Worm (Caenorhabditis elegans) whole organism, young adult: ENCODE results near the gene cnc-1.

ENCODE experiments used
- B0019.2 ChIP-seq: fragments of 200-800 bp; sonication (Bioruptor generic); conservative IDR thresholded peaks from 2 replicates; pipeline ENCODE4 v1.3.6; 2022; ENCODE audit warnings: missing genetic modification reagents, missing genetic modification characterization, missing compliant biosample characterization
- B0336.3 ChIP-seq: fragments of 200-800 bp; sonication (Bioruptor generic); IDR thresholded peaks from 2 replicates; pipeline ENCODE4 v1.3.6; 2022; ENCODE audit warnings: missing genetic modification characterization, missing compliant biosample characterization
- F10E7.11 ChIP-seq: sonication (generic microtip); optimal IDR thresholded peaks from 2 replicates; lab custom pipeline; 2017; ENCODE audit warnings: mild to moderate bottlenecking, missing genetic modification characterization, moderate library complexity, missing compliant biosample characterization
- F52B5.7 ChIP-seq: sonication (generic microtip); optimal IDR thresholded peaks from 2 replicates; lab custom pipeline; 2016; ENCODE audit warnings: mild to moderate bottlenecking, missing genetic modification characterization, missing compliant biosample characterization
- T26A5.8 ChIP-seq: sonication (generic microtip); optimal IDR thresholded peaks from 2 replicates; lab custom pipeline; 2016; ENCODE audit warnings: missing genetic modification characterization, missing compliant biosample characterization
- Y53F4B.3 ChIP-seq: fragments of 200-800 bp; sonication (Bioruptor generic); IDR thresholded peaks from 2 replicates; pipeline ENCODE4 v1.3.6; 2022; ENCODE audit warnings: missing genetic modification reagents, missing genetic modification characterization, missing compliant biosample characterization
- Y67H2A.10 ChIP-seq: fragments of 200-800 bp; sonication (Bioruptor generic); conservative IDR thresholded peaks from 2 replicates; pipeline ENCODE4 v1.3.6; 2022; ENCODE audit warnings: missing genetic modification reagents, missing genetic modification characterization, missing compliant biosample characterization
- Y95B8A.8 ChIP-seq: fragments of 200-800 bp; sonication (Bioruptor generic); IDR thresholded peaks from 2 replicates; pipeline ENCODE4 v1.3.6; 2022; ENCODE audit warnings: missing genetic modification reagents, missing genetic modification characterization, missing compliant biosample characterization
- ZK185.1 ChIP-seq: sonication (generic microtip); optimal IDR thresholded peaks from 2 replicates; lab custom pipeline; 2016; ENCODE audit warnings: mild to moderate bottlenecking, missing genetic modification characterization, missing compliant biosample characterization; ENCODE audit not compliant: poor library complexity, severe bottlenecking
- ama-1 ChIP-seq, 3 experiments: fragments of 150-350 bp in 1 of 3; sonication (generic microtip) in 2 of 3; optimal IDR thresholded peaks; 2 replicates each; lab custom pipeline; 2014 to 2018; ENCODE audit warnings: missing biosample characterization in 2 of 3, missing genetic modification characterization in 2 of 3, missing genetic modification reagents in 2 of 3
- bed-1 ChIP-seq: fragments of 200-800 bp; sonication (Bioruptor generic); IDR thresholded peaks from 2 replicates; pipeline ENCODE4 v1.3.6; 2022; ENCODE audit warnings: missing genetic modification reagents, missing genetic modification characterization, missing compliant biosample characterization
- ceh-100 ChIP-seq: fragments of 200-800 bp; sonication (Bioruptor generic); IDR thresholded peaks from 2 replicates; pipeline ENCODE4 v1.3.6; 2022; ENCODE audit warnings: missing genetic modification reagents, missing genetic modification characterization, missing compliant biosample characterization
- ceh-27 ChIP-seq: fragments of 200-800 bp; sonication (Bioruptor generic); optimal IDR thresholded peaks from 2 replicates; lab custom pipeline; 2018; ENCODE audit warnings: mild to moderate bottlenecking, missing genetic modification characterization, moderate library complexity, missing compliant biosample characterization
- ceh-79 ChIP-seq: sonication (generic microtip); optimal IDR thresholded peaks from 2 replicates; lab custom pipeline; 2017; ENCODE audit warnings: mild to moderate bottlenecking, missing genetic modification characterization, missing compliant biosample characterization
- ceh-91 ChIP-seq: fragments of 200-800 bp; sonication (Bioruptor generic); IDR thresholded peaks from 2 replicates; pipeline ENCODE4 v1.3.6; 2022; ENCODE audit warnings: missing genetic modification reagents, missing genetic modification characterization, missing compliant biosample characterization
- chd-7 ChIP-seq: sonication (generic microtip); optimal IDR thresholded peaks from 2 replicates; lab custom pipeline; 2016; ENCODE audit warnings: mild to moderate bottlenecking, missing genetic modification characterization, moderate library complexity, missing compliant biosample characterization
- dox-1 ChIP-seq: fragments of 200-800 bp; sonication (Bioruptor generic); IDR thresholded peaks from 2 replicates; pipeline ENCODE4 v1.3.6; 2022; ENCODE audit warnings: missing genetic modification reagents, missing genetic modification characterization, missing compliant biosample characterization
- dpff-1 ChIP-seq: sonication (generic microtip); optimal IDR thresholded peaks from 2 replicates; lab custom pipeline; 2017; ENCODE audit warnings: mild to moderate bottlenecking, missing genetic modification characterization, missing compliant biosample characterization
- efl-1 ChIP-seq: fragments of 150-350 bp; optimal IDR thresholded peaks from 2 replicates; lab custom pipeline; 2014; ENCODE audit warnings: missing biosample characterization, missing genetic modification reagents, missing genetic modification characterization
- hlh-26 ChIP-seq: fragments of 200-800 bp; sonication (Bioruptor generic); conservative IDR thresholded peaks from 2 replicates; pipeline ENCODE4 v1.3.6; 2022; ENCODE audit warnings: missing genetic modification reagents, missing genetic modification characterization, missing compliant biosample characterization
- let-607 ChIP-seq, 2 experiments: fragments of 200-800 bp in 1 of 2; sonication (Bioruptor generic) in 1 of 2; sonication (generic microtip) in 1 of 2; optimal IDR thresholded peaks; 2 replicates each; lab custom pipeline; 2016 to 2018; ENCODE audit warnings: mild to moderate bottlenecking in 2 of 2, missing compliant biosample characterization in 2 of 2, missing genetic modification characterization in 2 of 2, moderate library complexity in 2 of 2, missing genotype in 1 of 2
- lin-35 ChIP-seq, 3 experiments: fragments of 150-350 bp in 2 of 3; sonication (generic microtip) in 1 of 3; optimal IDR thresholded peaks; 2 replicates each; lab custom pipeline; 2014 to 2018; ENCODE audit warnings: missing biosample characterization in 3 of 3, missing genetic modification characterization in 3 of 3, missing genetic modification reagents in 3 of 3
- lin-54 ChIP-seq: fragments of 200-800 bp; sonication (Bioruptor generic); optimal IDR thresholded peaks from 2 replicates; lab custom pipeline; 2018; ENCODE audit warnings: mild to moderate bottlenecking, missing genetic modification characterization, missing compliant biosample characterization
- lir-1 ChIP-seq: fragments of 200-800 bp; sonication (Bioruptor generic); conservative IDR thresholded peaks from 2 replicates; pipeline ENCODE4 v1.3.6; 2022; ENCODE audit warnings: missing genetic modification reagents, missing genetic modification characterization, missing compliant biosample characterization
- madf-10 ChIP-seq: sonication (generic microtip); optimal IDR thresholded peaks from 2 replicates; lab custom pipeline; 2016; ENCODE audit warnings: mild to moderate bottlenecking, missing genetic modification characterization, missing compliant biosample characterization
- mxl-1 ChIP-seq: sonication (generic microtip); optimal IDR thresholded peaks from 2 replicates; lab custom pipeline; 2016; ENCODE audit warnings: missing genetic modification characterization, missing compliant biosample characterization
- nhr-179 ChIP-seq: sonication (generic microtip); optimal IDR thresholded peaks from 2 replicates; lab custom pipeline; 2016; ENCODE audit warnings: mild to moderate bottlenecking, missing genetic modification characterization, missing compliant biosample characterization
- nhr-80 ChIP-seq: sonication (generic microtip); optimal IDR thresholded peaks from 2 replicates; lab custom pipeline; 2016; ENCODE audit warnings: missing genetic modification characterization, missing compliant biosample characterization
- nhr-90 ChIP-seq: sonication (generic microtip); optimal IDR thresholded peaks from 2 replicates; lab custom pipeline; 2016; ENCODE audit warnings: missing genotype, mild to moderate bottlenecking, missing genetic modification characterization, missing compliant biosample characterization
- pha-4 ChIP-seq: fragments of 150-350 bp; sonication (generic microtip); optimal IDR thresholded peaks from 2 replicates; lab custom pipeline; 2014; ENCODE audit warnings: missing biosample characterization, missing genetic modification reagents, missing genetic modification characterization
- rcor-1 ChIP-seq: fragments of 200-800 bp; sonication (Bioruptor generic); IDR thresholded peaks from 2 replicates; pipeline ENCODE4 v1.3.6; 2022; ENCODE audit warnings: missing genetic modification reagents, missing genetic modification characterization, missing compliant biosample characterization
- rec-8 ChIP-seq, 2 experiments: sonication (generic microtip); optimal IDR thresholded peaks; 2 replicates each; lab custom pipeline; 2016; ENCODE audit warnings: mild to moderate bottlenecking in 2 of 2, missing genetic modification characterization in 2 of 2, missing genetic modification reagents in 2 of 2, missing genotype in 2 of 2, missing biosample characterization in 1 of 2, missing compliant biosample characterization in 1 of 2, moderate library complexity in 1 of 2
- sdz-38 ChIP-seq: sonication (generic microtip); optimal IDR thresholded peaks from 2 replicates; lab custom pipeline; 2016; ENCODE audit warnings: missing genotype, missing genetic modification characterization, missing compliant biosample characterization
- snpc-3.4 ChIP-seq: sonication (generic microtip); optimal IDR thresholded peaks from 2 replicates; lab custom pipeline; 2017; ENCODE audit warnings: missing genetic modification characterization, mild to moderate bottlenecking, missing compliant biosample characterization, antibody characterized with exemption, moderate library complexity, missing genotype, missing genetic modification reagents
- tlf-1 ChIP-seq: fragments of 200-800 bp; sonication (Bioruptor generic); optimal IDR thresholded peaks from 2 replicates; lab custom pipeline; 2018; ENCODE audit warnings: mild to moderate bottlenecking, missing genetic modification characterization, missing compliant biosample characterization
- ztf-25 ChIP-seq: fragments of 200-800 bp; sonication (Bioruptor generic); IDR thresholded peaks from 2 replicates; pipeline ENCODE4 v1.3.6; 2022; ENCODE audit warnings: missing genetic modification reagents, missing genetic modification characterization, missing compliant biosample characterization
- ztf-26 ChIP-seq: sonication (generic microtip); optimal IDR thresholded peaks from 2 replicates; lab custom pipeline; 2017; ENCODE audit warnings: missing genetic modification characterization, missing compliant biosample characterization

Gene cnc-1

DNA sequence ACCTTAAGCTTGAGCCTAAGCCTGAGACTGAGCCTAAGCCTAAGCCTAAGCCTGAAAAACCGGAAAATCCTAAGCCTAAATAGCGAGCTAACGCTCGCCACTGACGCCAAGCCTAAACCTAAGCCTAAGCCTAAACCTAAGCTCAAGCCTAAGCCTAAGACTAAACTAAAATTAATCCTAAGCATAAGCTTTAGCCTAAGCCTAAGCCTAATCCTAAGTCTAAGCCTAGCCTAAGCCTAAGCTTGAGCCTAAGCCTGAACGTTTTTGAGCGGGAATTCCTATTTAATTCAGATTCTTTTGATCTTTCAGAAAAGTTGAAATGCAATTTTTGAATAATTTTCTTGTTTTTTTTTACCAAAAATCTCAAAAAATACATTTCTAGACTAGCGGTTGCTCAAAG is 27.9 kb downstream of the cnc-1 start:
- TF ChIP-seq lir-1 (GFP tag; lab: Robert Waterston, UW) (no peak), F10E7.11 (no peak), F52B5.7 (no peak), tlf-1 (GFP tag; lab: Kevin White, UChicago) (no peak), let-607 (tag; optimal IDR thresholded peaks at IDR 0.05; lab: Kevin White, UChicago) (no peak), ama-1 (optimal IDR thresholded peaks at IDR 0.05; lab: Kevin White, UChicago) (no peak), ama-1 (GFP tag; optimal IDR thresholded peaks at IDR 0.05; lab: Kevin White, UChicago) (no peak), ceh-91 (GFP tag; lab: Robert Waterston, UW) (no peak), chd-7 (tag; lab: Kevin White, UChicago) (no peak), ZK185.1 (tag; lab: Kevin White, UChicago) (no peak), B0019.2 (GFP tag; lab: Robert Waterston, UW) (no peak), ceh-100 (GFP tag; lab: Robert Waterston, UW) (no peak), efl-1 (no peak), B0336.3 (GFP tag; lab: Robert Waterston, UW) (no peak), rcor-1 (GFP tag; lab: Robert Waterston, UW) (no peak), dpff-1 (tag; lab: Kevin White, UChicago) (no peak)

DNA sequence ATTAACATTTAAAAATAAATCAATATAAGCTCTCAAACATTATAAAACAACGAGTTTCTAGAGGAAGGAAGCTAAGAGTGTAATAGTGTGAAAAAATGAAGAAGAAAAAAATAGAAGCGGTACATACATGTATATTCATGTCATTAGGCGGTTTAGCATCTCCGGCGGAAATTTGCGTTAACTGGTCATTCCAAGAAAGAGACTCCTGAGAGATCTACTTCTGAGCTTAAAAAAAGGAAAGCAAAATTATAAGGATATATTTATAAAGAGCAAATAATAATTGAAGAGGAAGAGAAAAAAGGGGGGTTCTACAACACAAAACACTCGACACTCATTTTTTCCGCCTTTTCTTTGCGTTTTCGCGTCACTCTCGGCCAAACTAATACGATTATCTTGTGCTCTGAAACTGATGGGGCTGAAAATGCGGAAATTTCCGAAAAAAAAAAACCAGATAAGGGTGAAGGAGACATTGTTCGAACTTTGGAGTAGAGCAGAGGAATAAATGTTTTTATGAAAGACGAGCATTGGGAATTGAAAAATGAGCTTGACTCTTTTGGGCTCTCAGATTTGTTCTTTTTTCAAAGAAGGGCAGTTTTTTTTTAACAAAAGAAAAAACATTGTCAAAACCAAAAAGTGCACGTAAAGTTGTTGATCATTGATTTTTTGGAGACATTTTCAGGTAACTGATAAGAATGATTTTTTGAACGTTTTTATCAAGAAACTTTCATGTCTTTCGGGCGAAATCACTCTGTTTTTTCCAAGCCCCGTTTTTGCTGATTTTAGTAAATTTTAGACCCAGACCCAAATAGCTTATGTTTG is 29.3 kb downstream of the cnc-1 start:
- TF ChIP-seq ztf-25 (GFP tag; lab: Robert Waterston, UW) (no peak), ztf-26 (tag; lab: Kevin White, UChicago) (no peak), nhr-80 (tag; lab: Kevin White, UChicago) (peak; percentile 78), madf-10 (tag; lab: Kevin White, UChicago) (no peak), hlh-26 (GFP tag; lab: Robert Waterston, UW) (no peak)
- TF ChIP-seq, all 124 proteins: peak for 1

DNA sequence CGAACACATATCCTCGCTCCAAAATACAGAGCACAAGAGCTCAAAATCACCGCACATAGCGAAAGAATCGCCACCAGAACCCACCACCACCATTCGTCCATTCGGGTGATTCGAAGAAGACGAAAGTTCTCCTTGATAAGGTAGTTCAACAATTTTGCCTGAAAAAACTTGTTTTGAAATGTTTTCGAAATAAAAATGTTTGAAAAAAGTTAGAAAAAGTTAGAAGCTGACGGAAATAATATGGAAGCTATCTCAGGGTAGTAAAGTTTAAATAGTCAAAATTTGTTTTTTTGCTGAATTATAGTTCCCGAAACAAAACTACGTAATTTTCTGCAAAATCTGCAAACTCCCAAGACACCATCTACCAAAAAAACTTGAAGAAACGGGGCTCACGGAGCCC is 32.6 kb downstream of the cnc-1 start, which contains the start of gene snt-5:
Gene snt-5, minus strand, starts transcription at position 101 of the 400 bp plus-strand sequence.
- TF ChIP-seq lin-35 (GFP tag; optimal IDR thresholded peaks at IDR 0.05; lab: Kevin White, UChicago) (no peak), lin-54 (GFP tag; lab: Kevin White, UChicago) (no peak), mxl-1 (no peak), nhr-90 (tag; lab: Kevin White, UChicago) (no peak), Y67H2A.10 (GFP tag; lab: Robert Waterston, UW) (no peak), dox-1 (GFP tag; lab: Robert Waterston, UW) (no peak), T26A5.8 (tag; lab: Kevin White, UChicago) (no peak), F10E7.11 (no peak), Y53F4B.3 (no peak)

DNA sequence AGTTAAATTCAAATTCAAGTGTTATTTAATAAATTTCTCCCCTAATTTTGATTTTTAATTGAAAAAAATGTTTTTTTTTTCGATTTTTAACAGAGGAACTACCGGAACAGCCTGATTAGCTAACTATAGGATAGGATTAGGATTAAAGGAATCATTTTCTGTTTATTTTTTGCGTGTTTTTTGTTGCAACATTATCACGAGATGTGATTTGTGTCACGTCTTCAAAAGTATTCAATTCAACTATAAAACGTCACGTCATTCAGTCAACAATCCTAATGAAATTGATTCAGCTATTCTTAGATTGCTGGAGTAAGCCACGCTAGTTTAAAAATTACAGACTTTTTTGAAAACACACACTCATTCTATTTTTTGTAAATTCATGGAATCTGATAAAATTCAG is 33.4 kb downstream of the cnc-1 start:
- TF ChIP-seq bed-1 (GFP tag; lab: Robert Waterston, UW) (no peak), nhr-90 (tag; lab: Kevin White, UChicago) (no peak), rec-8 (tag; optimal IDR thresholded peaks at IDR 0.05; lab: Kevin White, UChicago) (no peak), snpc-3.4 (tag; lab: Kevin White, UChicago) (no peak), let-607 (tag; optimal IDR thresholded peaks at IDR 0.05; lab: Kevin White, UChicago) (no peak), Y95B8A.8 (GFP tag; lab: Robert Waterston, UW) (no peak), dpff-1 (tag; lab: Kevin White, UChicago) (no peak), ceh-27 (GFP tag; lab: Kevin White, UChicago) (no peak), sdz-38 (no peak), nhr-179 (no peak), ceh-79 (tag; lab: Kevin White, UChicago) (no peak), pha-4 (tag; lab: Kevin White, UChicago) (no peak)
